Worm (Caenorhabditis elegans) whole organism, late embryonic: ENCODE data around the gene K12H4.2.

Experiments used
- mec-3 ChIP-seq: sonication (generic microtip); optimal IDR thresholded peaks from 2 replicates; lab custom pipeline; 2016; ENCODE audit warnings: borderline replicate concordance, missing genetic modification characterization, missing compliant biosample characterization
- unc-42 ChIP-seq: sonication (generic microtip); optimal IDR thresholded peaks from 2 replicates; lab custom pipeline; 2016; ENCODE audit warnings: missing genotype, missing genetic modification characterization, missing compliant biosample characterization

DNA sequence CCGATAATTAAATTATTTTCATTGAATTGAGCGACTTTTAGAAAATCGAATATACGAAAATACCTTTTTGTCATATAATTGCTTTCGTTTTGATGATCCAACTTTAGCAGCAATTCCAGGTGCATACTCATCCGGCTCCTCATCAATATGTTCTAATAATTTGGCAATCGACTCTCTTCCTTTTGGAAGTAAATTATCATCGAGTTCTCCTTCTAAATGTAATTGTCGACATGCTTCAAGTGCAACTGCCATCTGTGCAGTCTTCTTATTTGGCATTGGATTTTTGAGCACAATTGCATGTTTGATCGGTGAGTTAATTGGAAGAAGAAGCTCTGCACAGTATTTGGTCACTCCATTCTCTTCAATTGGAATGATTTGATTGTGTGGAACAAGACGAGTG is 29.7 kb downstream of the K12H4.2 start:
- TF ChIP-seq mec-3 (tag; lab: Kevin White, UChicago) = no peak
- no peak for TF ChIP-seq unc-42 (tag; lab: Kevin White, UChicago)
